Fruit fly (Drosophila melanogaster): ENCODE data around the gene CG7322.
A peak's percentile ranks its signal among the peaks of the same experiment; 100 is the strongest.

The CG7322 gene

DNA sequence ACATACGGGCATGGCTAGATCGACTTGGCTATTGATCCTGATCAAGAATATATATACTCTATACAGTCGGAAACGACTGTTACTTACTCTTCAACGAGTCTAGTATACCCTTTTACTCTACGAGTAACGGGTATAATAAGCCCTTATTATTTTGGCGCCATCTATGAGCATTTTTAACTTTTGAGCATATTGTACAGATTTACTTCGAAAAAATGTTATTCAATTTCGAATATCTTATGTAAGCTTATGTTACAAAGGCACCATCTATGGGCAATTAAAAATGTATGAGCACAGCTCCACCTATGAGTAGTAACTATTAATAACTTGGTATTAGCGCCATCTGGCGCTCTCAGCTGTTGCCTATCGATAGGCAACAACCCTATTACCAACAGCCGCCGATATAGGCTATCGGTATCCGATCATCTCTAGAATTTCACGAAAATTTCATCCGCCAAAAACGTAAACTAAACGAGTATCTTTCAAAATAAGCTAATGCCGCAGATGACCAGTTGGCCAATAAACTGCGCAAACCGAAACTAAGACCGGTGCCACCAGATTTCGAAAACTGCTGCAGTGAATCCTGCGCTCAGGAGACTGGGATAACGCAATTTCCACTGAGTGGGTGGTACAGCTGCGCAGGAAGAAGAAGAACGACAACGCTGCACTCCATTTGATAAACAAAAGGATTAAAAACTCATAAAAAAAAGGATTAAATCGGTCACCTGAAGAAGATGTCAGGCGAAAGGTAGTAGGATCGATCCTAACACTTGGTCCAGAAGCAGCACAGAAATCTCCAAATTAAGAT is 14.1 kb downstream of the CG7322 start, which contains the start of gene htk (continued):
- peak; percentile 37 for TF ChIP-seq CG2678 (tag; optimal IDR thresholded peaks at IDR 0.05)
- no peak for TF ChIP-seq Hr39 (optimal IDR thresholded peaks at IDR 0.05)
- TF ChIP-seq pfk (GFP tag; optimal IDR thresholded peaks at IDR 0.05): peak; percentile 31
- TF ChIP-seq Sry-β (GFP tag; optimal IDR thresholded peaks at IDR 0.05): no peak
- peak; percentile 81 for TF ChIP-seq CG11560 (tag; IDR thresholded peaks at IDR 0.05)
- peak; percentile 99 for TF ChIP-seq CTCF (GFP tag; optimal IDR thresholded peaks at IDR 0.05)
- TF ChIP-seq gfzf (GFP tag; optimal IDR thresholded peaks at IDR 0.05): peak; percentile 44
- TF ChIP-seq CG1602 (GFP tag; optimal IDR thresholded peaks at IDR 0.05): peak; percentile 59
- TF ChIP-seq Hey (tag; optimal IDR thresholded peaks at IDR 0.05): no peak
- peak; percentile 80 for TF ChIP-seq zen2 (GFP tag; IDR thresholded peaks at IDR 0.05; ENCODE audit: partially characterized antibody)
- TF ChIP-seq CG10209 (GFP tag; optimal IDR thresholded peaks at IDR 0.05): peak; percentile 55
- peak; percentile 20 for TF ChIP-seq CG4328 (GFP tag; optimal IDR thresholded peaks at IDR 0.05)
- TF ChIP-seq CG2875 (GFP tag; optimal IDR thresholded peaks at IDR 0.05): peak; percentile 49
- peak; percentile 22 for TF ChIP-seq CG6813 (GFP tag; optimal IDR thresholded peaks at IDR 0.05)
- no peak for TF ChIP-seq wek (GFP tag; optimal IDR thresholded peaks at IDR 0.05)
- TF ChIP-seq H2.0 (GFP tag; IDR thresholded peaks at IDR 0.05): no peak; the same call in 1 of the 2 replicates
- TF ChIP-seq sima (GFP tag; optimal IDR thresholded peaks at IDR 0.05): no peak
- TF ChIP-seq CG16813 (GFP tag; IDR thresholded peaks at IDR 0.05; ENCODE audit: partially characterized antibody): peak; percentile 87
- peak; percentile 79 for TF ChIP-seq CG17829 (tag; optimal IDR thresholded peaks at IDR 0.05)
- TF ChIP-seq CG7745 (tag; optimal IDR thresholded peaks at IDR 0.05): no peak
- TF ChIP-seq lbe (GFP tag; optimal IDR thresholded peaks at IDR 0.05): peak; percentile 25
- TF ChIP-seq CG3838 (GFP tag; optimal IDR thresholded peaks at IDR 0.05): no peak
- TF ChIP-seq CG6791 (GFP tag; IDR thresholded peaks at IDR 0.05; ENCODE audit: partially characterized antibody): peak; percentile 94
- TF ChIP-seq emc (GFP tag; optimal IDR thresholded peaks at IDR 0.05): peak; percentile 52
- peak; percentile 62 for TF ChIP-seq maf-S (GFP tag; optimal IDR thresholded peaks at IDR 0.05)
- TF ChIP-seq CG4854 (GFP tag; optimal IDR thresholded peaks at IDR 0.05): peak; percentile 18
- no peak for TF ChIP-seq CG30020 (tag; optimal IDR thresholded peaks at IDR 0.05)
- peak; percentile 52 for TF ChIP-seq dm (GFP tag; optimal IDR thresholded peaks at IDR 0.05)
- peak; percentile 75 for TF ChIP-seq sna (GFP tag; IDR thresholded peaks at IDR 0.05; ENCODE audit: partially characterized antibody)
- no peak for TF ChIP-seq Trl (optimal IDR thresholded peaks at IDR 0.05)
- TF ChIP-seq Trl (GFP tag; optimal IDR thresholded peaks at IDR 0.05): peak; percentile 80
- TF ChIP-seq tap (tag; optimal IDR thresholded peaks at IDR 0.05): no peak
- TF ChIP-seq CG12104 (GFP tag; optimal IDR thresholded peaks at IDR 0.05): peak; percentile 1
- TF ChIP-seq CG7839 (tag; optimal IDR thresholded peaks at IDR 0.05): peak; percentile 70
- peak; percentile 73 for TF ChIP-seq Side (GFP tag; optimal IDR thresholded peaks at IDR 0.05)
- TF ChIP-seq Taf1 (GFP tag; IDR thresholded peaks at IDR 0.05): peak; percentile 32; the same call in 1 of the 2 replicates
- peak; percentile 97 for TF ChIP-seq amos (GFP tag; IDR thresholded peaks at IDR 0.05; ENCODE audit: partially characterized antibody)
- TF ChIP-seq ara (GFP tag; IDR thresholded peaks at IDR 0.05): 0 out of 2 replicates have a peak, but pooled peaks have one; percentile 31
- peak; percentile 65 for TF ChIP-seq Atf-2 (GFP tag; optimal IDR thresholded peaks at IDR 0.05)
- no peak for TF ChIP-seq nau (GFP tag; optimal IDR thresholded peaks at IDR 0.05)
- TF ChIP-seq CG12391 (tag; optimal IDR thresholded peaks at IDR 0.05): peak; percentile 59
- TF ChIP-seq zfh1 (GFP tag; IDR thresholded peaks at IDR 0.05): peak; percentile 83
- TF ChIP-seq CG8478 (optimal IDR thresholded peaks at IDR 0.05): no peak
- no peak for TF ChIP-seq wor (GFP tag; IDR thresholded peaks at IDR 0.05)
- no peak for TF ChIP-seq CG30431 (GFP tag; optimal IDR thresholded peaks at IDR 0.05)
- no peak for TF ChIP-seq Tbp (GFP tag; optimal IDR thresholded peaks at IDR 0.05)
- TF ChIP-seq gro (GFP tag; optimal IDR thresholded peaks at IDR 0.05): peak; percentile 72
- peak in 1 of 2 experiments; percentile 71 for TF ChIP-seq insv (GFP tag; optimal IDR thresholded peaks at IDR 0.05)
- peak; percentile 60 for TF ChIP-seq CG3065 (GFP tag; optimal IDR thresholded peaks at IDR 0.05)
- TF ChIP-seq Meics (GFP tag; optimal IDR thresholded peaks at IDR 0.05): peak; percentile 74
